Worm (Caenorhabditis elegans): Measurements from ENCODE around the gene fip-5.

The fip-5 gene

ce11 chrX:10336138-10336537 is 33.6 kb downstream of the fip-5 start, which contains the start of gene idpa-3:
idpa-3 (plus strand) TSS chrX:10336438.
- TF ChIP-seq dmd-9 (GFP tag; IDR thresholded peaks at IDR 0.05), result no peak
- TF ChIP-seq fos-1 (tag; optimal IDR thresholded peaks at IDR 0.05), result no peak
- TF ChIP-seq jun-1 (tag; optimal IDR thresholded peaks at IDR 0.05), result no peak

- peak; percentile 66 for TF ChIP-seq set-16 (GFP tag; IDR thresholded peaks at IDR 0.05)
- TF ChIP-seq aha-1 (tag), result peak; percentile 72
- no peak for TF ChIP-seq ceh-82 (tag; optimal IDR thresholded peaks at IDR 0.05)
- TF ChIP-seq egl-43 (GFP tag; IDR thresholded peaks at IDR 0.05), result peak; percentile 59; the same call in 1 of the 2 replicates
- TF ChIP-seq F26F4.8 (GFP tag; conservative IDR thresholded peaks at IDR 0.05), result 0 out of 2 replicates have a peak, but pooled peaks have one; percentile 53
Observed at ce11 chrX:10336592-10336991, 34.1 kb downstream of the fip-5 start.

ce11 chrX:10338100-10338499 is 35.6 kb downstream of the fip-5 start, which contains the start of gene cut-5:
cut-5 (minus strand) TSS chrX:10338200.
- TF ChIP-seq mdl-1 (tag; optimal IDR thresholded peaks at IDR 0.05), result no peak
- TF ChIP-seq nhr-42 (GFP tag; IDR thresholded peaks at IDR 0.05), result no peak
- TF ChIP-seq lin-38 (GFP tag; IDR thresholded peaks at IDR 0.05), result no peak
- TF ChIP-seq spr-3 (GFP tag; optimal IDR thresholded peaks at IDR 0.05), result no peak
- no peak for TF ChIP-seq zag-1 (tag; optimal IDR thresholded peaks at IDR 0.05)
- no peak for TF ChIP-seq pqm-1 (tag; optimal IDR thresholded peaks at IDR 0.05)
- TF ChIP-seq F10B5.3 (tag; optimal IDR thresholded peaks at IDR 0.05), result no peak
- no peak for TF ChIP-seq Y105C5A.15 (GFP tag; IDR thresholded peaks at IDR 0.05)
- no peak for TF ChIP-seq lin-13 (GFP tag; optimal IDR thresholded peaks at IDR 0.05)
- no peak for TF ChIP-seq set-16 (GFP tag; IDR thresholded peaks at IDR 0.05)
- no peak for TF ChIP-seq dmd-6 (GFP tag; IDR thresholded peaks at IDR 0.05)
- no peak for TF ChIP-seq ZK337.2 (GFP tag; IDR thresholded peaks at IDR 0.05)
- TF ChIP-seq F37D6.2 (tag; optimal IDR thresholded peaks at IDR 0.05), result no peak
- no peak for TF ChIP-seq nhr-11 (tag; optimal IDR thresholded peaks at IDR 0.05)
- TF ChIP-seq spr-1 (tag; optimal IDR thresholded peaks at IDR 0.05), result no peak
- no peak for TF ChIP-seq nhr-77 (tag; optimal IDR thresholded peaks at IDR 0.05)
- no peak for TF ChIP-seq jun-1 (tag; optimal IDR thresholded peaks at IDR 0.05)

- no peak for TF ChIP-seq spr-3 (GFP tag; optimal IDR thresholded peaks at IDR 0.05)
- no peak for TF ChIP-seq daf-12 (tag; optimal IDR thresholded peaks at IDR 0.05)
- TF ChIP-seq nhr-6 (tag; optimal IDR thresholded peaks at IDR 0.05), result no peak
- peak; percentile 49; the same call in 1 of the 2 replicates for TF ChIP-seq tra-1 (GFP tag; IDR thresholded peaks at IDR 0.05)
- peak; percentile 59; the same call in 1 of the 2 replicates for TF ChIP-seq php-3 (GFP tag; IDR thresholded peaks at IDR 0.05)
- no peak for TF ChIP-seq jun-1 (tag; optimal IDR thresholded peaks at IDR 0.05)
- TF ChIP-seq lir-3 (tag; optimal IDR thresholded peaks at IDR 0.05), result no peak
- no peak for TF ChIP-seq fkh-10 (GFP tag; optimal IDR thresholded peaks at IDR 0.05)
- TF ChIP-seq dmd-8 (GFP tag; IDR thresholded peaks at IDR 0.05), result no peak
- TF ChIP-seq egl-27 (tag; optimal IDR thresholded peaks at IDR 0.05), result no peak
- TF ChIP-seq zfp-3 (GFP tag; conservative IDR thresholded peaks at IDR 0.05), result peak; percentile 79; the same call in 1 of the 2 replicates
- 0 out of 2 replicates have a peak, but pooled peaks have one; percentile 29 for TF ChIP-seq T26A8.4 (GFP tag; IDR thresholded peaks at IDR 0.05)
- no peak for TF ChIP-seq snpc-1.2 (GFP tag; IDR thresholded peaks at IDR 0.05)
- peak; percentile 56 for TF ChIP-seq dve-1 (tag; optimal IDR thresholded peaks at IDR 0.05; ENCODE audit: insufficient read depth)
- no peak for TF ChIP-seq fos-1 (tag; optimal IDR thresholded peaks at IDR 0.05)
- TF ChIP-seq hlh-11 (tag; optimal IDR thresholded peaks at IDR 0.05), result peak; percentile 20
- TF ChIP-seq mep-1 (tag; optimal IDR thresholded peaks at IDR 0.05), result peak; percentile 63
- peak; percentile 55 for TF ChIP-seq T20F7.1 (GFP tag; optimal IDR thresholded peaks at IDR 0.05)
- TF ChIP-seq dmd-6 (GFP tag; IDR thresholded peaks at IDR 0.05), result peak; percentile 24; the same call in 1 of the 2 replicates
- TF ChIP-seq daf-19 (GFP tag; conservative IDR thresholded peaks at IDR 0.05), result no peak
- no peak for TF ChIP-seq daf-16 (GFP tag; optimal IDR thresholded peaks at IDR 0.05)
- peak; percentile 19 for TF ChIP-seq daf-16 (tag; optimal IDR thresholded peaks at IDR 0.05)
- TF ChIP-seq aha-1 (tag), result peak; percentile 79
- TF ChIP-seq pha-4 (GFP tag; IDR thresholded peaks at IDR 0.05), result peak; percentile 31; the same call in 1 of the 2 replicates
- TF ChIP-seq pha-4 (tag; optimal IDR thresholded peaks at IDR 0.05), result no peak
- no peak for TF ChIP-seq egl-43 (GFP tag; IDR thresholded peaks at IDR 0.05)
- peak; percentile 40; the same call in 1 of the 2 replicates for TF ChIP-seq lin-38 (GFP tag; IDR thresholded peaks at IDR 0.05)
Observed at ce11 chrX:10338761-10339160, 36.2 kb downstream of the fip-5 start.
